Fruit fly (Drosophila melanogaster) Kc167 (cell line): ENCODE results near the gene Naxd.

Source experiments
- h ChIP-seq: fragments of >200 bp; optimal IDR thresholded peaks from 3 replicates; lab custom pipeline; 2018; ENCODE audit warnings: missing external identifiers
- ttk ChIP-seq: sonication (Bioruptor generic); optimal IDR thresholded peaks from 2 replicates; lab custom pipeline; 2017; ENCODE audit warnings: missing external identifiers

DNA sequence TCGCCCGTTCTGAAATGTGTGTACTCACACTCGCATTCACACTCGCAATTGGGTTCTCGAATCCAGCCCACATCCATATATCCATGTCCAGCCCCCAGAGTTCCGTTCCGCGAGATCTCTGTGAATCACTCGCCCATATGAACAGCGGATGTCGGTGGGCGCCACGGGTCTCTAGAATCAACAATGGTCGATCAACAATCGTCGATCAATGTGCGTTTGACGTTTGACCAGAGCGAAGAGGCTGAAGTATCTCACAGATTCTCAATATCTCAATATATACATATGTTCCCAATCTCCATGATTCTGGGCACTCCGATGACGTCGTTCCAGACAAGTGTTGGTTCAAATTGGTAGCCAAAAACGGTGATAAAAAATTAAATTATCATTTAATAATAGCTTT, 8.4 kb downstream of the Naxd start:
- TF ChIP-seq h (lab: Kevin White, UChicago): no peak
- no peak for TF ChIP-seq ttk (lab: Kevin White, UChicago)
